Fruit fly (Drosophila melanogaster): ENCODE results near the gene Mettl3.
A peak's percentile ranks its signal among the peaks of the same experiment; 100 is the strongest.

Mettl3 gene

dm6 chr3R:23986479-23986930 is 45.5 kb upstream of the Mettl3 start, which contains the start of the genes CG13603 and CG5902 (continued):
- peak; percentile 65 for TF ChIP-seq sna (GFP tag; IDR thresholded peaks at IDR 0.05; ENCODE audit: partially characterized antibody)
- no peak for TF ChIP-seq kah (GFP tag; optimal IDR thresholded peaks at IDR 0.05)
- peak; percentile 67 for TF ChIP-seq CG3847 (GFP tag; IDR thresholded peaks at IDR 0.05)
- TF ChIP-seq Blimp-1 (GFP tag; optimal IDR thresholded peaks at IDR 0.05): no peak
- no peak for TF ChIP-seq jigr1 (GFP tag; IDR thresholded peaks at IDR 0.05)
- TF ChIP-seq gt (GFP tag; IDR thresholded peaks at IDR 0.05): no peak
- no peak for TF ChIP-seq CG14050 (GFP tag; IDR thresholded peaks at IDR 0.05)
- no peak for TF ChIP-seq CG12071 (GFP tag; optimal IDR thresholded peaks at IDR 0.05)
- no peak for TF ChIP-seq CG43689 (GFP tag; IDR thresholded peaks at IDR 0.05)
- no peak for TF ChIP-seq B-H1 (GFP tag; IDR thresholded peaks at IDR 0.05)
- TF ChIP-seq cad (GFP tag; optimal IDR thresholded peaks at IDR 0.05): no peak
- TF ChIP-seq sr (GFP tag; IDR thresholded peaks at IDR 0.05): 0 out of 3 replicates have a peak, but pooled peaks have one; percentile 3
- no peak for TF ChIP-seq schlank (tag; optimal IDR thresholded peaks at IDR 0.05)
- no peak for TF ChIP-seq CG33557 (GFP tag; optimal IDR thresholded peaks at IDR 0.05)
- TF ChIP-seq stc (GFP tag; IDR thresholded peaks at IDR 0.05): no peak
- no peak for TF ChIP-seq luna (GFP tag; optimal IDR thresholded peaks at IDR 0.05)
- TF ChIP-seq CG42726 (GFP tag; IDR thresholded peaks at IDR 0.05; ENCODE audit: partially characterized antibody): peak; percentile 72; the same call in 1 of the 2 replicates
- no peak for TF ChIP-seq CG6813 (GFP tag; optimal IDR thresholded peaks at IDR 0.05)
- TF ChIP-seq CTCF (GFP tag; optimal IDR thresholded peaks at IDR 0.05): no peak
- no peak for TF ChIP-seq CG12769 (tag; optimal IDR thresholded peaks at IDR 0.05)
- TF ChIP-seq CG9609 (GFP tag; optimal IDR thresholded peaks at IDR 0.05): peak; percentile 38
- peak; percentile 61 for TF ChIP-seq tin (GFP tag; optimal IDR thresholded peaks at IDR 0.05)
- TF ChIP-seq D19B (GFP tag; optimal IDR thresholded peaks at IDR 0.05): no peak
- TF ChIP-seq ab (GFP tag; optimal IDR thresholded peaks at IDR 0.05): no peak
- no peak for TF ChIP-seq tap (tag; optimal IDR thresholded peaks at IDR 0.05)
- no peak for TF ChIP-seq pros (GFP tag; optimal IDR thresholded peaks at IDR 0.05)
- peak; percentile 90 for TF ChIP-seq Bgb (GFP tag; IDR thresholded peaks at IDR 0.05; ENCODE audit: partially characterized antibody)
- TF ChIP-seq NC2α (GFP tag; optimal IDR thresholded peaks at IDR 0.05): no peak
- no peak for TF ChIP-seq Nf-YB (GFP tag; optimal IDR thresholded peaks at IDR 0.05)
- TF ChIP-seq CG9215 (GFP tag; IDR thresholded peaks at IDR 0.05): 0 out of 2 replicates have a peak, but pooled peaks have one; percentile 13
- TF ChIP-seq dysf (GFP tag; IDR thresholded peaks at IDR 0.05): 0 out of 3 replicates have a peak, but pooled peaks have one; percentile 12
- TF ChIP-seq CG3065 (GFP tag; optimal IDR thresholded peaks at IDR 0.05): no peak
- TF ChIP-seq peb (GFP tag; IDR thresholded peaks at IDR 0.05): 0 out of 2 replicates have a peak, but pooled peaks have one; percentile 8
- peak; percentile 70; the same call in 2 of the 3 replicates for TF ChIP-seq CG11456 (GFP tag; IDR thresholded peaks at IDR 0.05)
- TF ChIP-seq CG3281 (GFP tag; optimal IDR thresholded peaks at IDR 0.05): no peak
- TF ChIP-seq Deaf1 (tag; optimal IDR thresholded peaks at IDR 0.05): no peak
- peak; percentile 60 for TF ChIP-seq HmgD (GFP tag; optimal IDR thresholded peaks at IDR 0.05)
- TF ChIP-seq CG2116 (GFP tag; optimal IDR thresholded peaks at IDR 0.05): peak; percentile 98
- TF ChIP-seq CG7786 (GFP tag; optimal IDR thresholded peaks at IDR 0.05): peak; percentile 48
- no peak for TF ChIP-seq CG15479 (GFP tag; optimal IDR thresholded peaks at IDR 0.05)
- TF ChIP-seq CG17361 (GFP tag; IDR thresholded peaks at IDR 0.05): no peak
- TF ChIP-seq Fer2 (tag; optimal IDR thresholded peaks at IDR 0.05): no peak
- TF ChIP-seq Stat92E (GFP tag; optimal IDR thresholded peaks at IDR 0.05): peak in 1 of 3 experiments; percentile 47
- TF ChIP-seq insv (GFP tag; optimal IDR thresholded peaks at IDR 0.05): no peak
- TF ChIP-seq tna (GFP tag; IDR thresholded peaks at IDR 0.05; ENCODE audit: partially characterized antibody): peak; percentile 55
- no peak for TF ChIP-seq CG18619 (GFP tag; optimal IDR thresholded peaks at IDR 0.05)
- no peak for TF ChIP-seq CG8290 (GFP tag; optimal IDR thresholded peaks at IDR 0.05)
- TF ChIP-seq CG8290 (tag; optimal IDR thresholded peaks at IDR 0.05): no peak
- TF ChIP-seq bigmax (GFP tag; optimal IDR thresholded peaks at IDR 0.05): no peak
- TF ChIP-seq maf-S (GFP tag; optimal IDR thresholded peaks at IDR 0.05): peak; percentile 45
- TF ChIP-seq stwl (tag; optimal IDR thresholded peaks at IDR 0.05): peak; percentile 91
- peak; percentile 47 for TF ChIP-seq Myb (GFP tag; optimal IDR thresholded peaks at IDR 0.05)

Data from whole organism, embryonic.